Worm (Caenorhabditis elegans) whole organism, L4 larva: Measurements from ENCODE around the gene C25F9.5.

Source experiments
- D1046.2 ChIP-seq: fragments of 200-800 bp; sonication (Bioruptor generic); IDR thresholded peaks from 2 replicates; pipeline ENCODE4 v1.3.6; 2022; ENCODE audit warnings: missing genetic modification characterization, missing compliant biosample characterization
- F10B5.3 ChIP-seq: sonication (generic microtip); optimal IDR thresholded peaks from 2 replicates; lab custom pipeline; 2016; ENCODE audit warnings: mild to moderate bottlenecking, missing genetic modification characterization, missing compliant biosample characterization
- R02D3.7 ChIP-seq: fragments of 150-350 bp; sonication (generic microtip); optimal IDR thresholded peaks from 3 replicates; lab custom pipeline; 2014; ENCODE audit warnings: missing biosample characterization, missing genetic modification characterization
- T26A8.4 ChIP-seq: fragments of 200-800 bp; sonication (Bioruptor generic); IDR thresholded peaks from 2 replicates; pipeline ENCODE4 v1.3.6; 2022; ENCODE audit warnings: missing genetic modification characterization, missing compliant biosample characterization
- Y5F2A.4 ChIP-seq: fragments of 200-800 bp; sonication (Bioruptor generic); optimal IDR thresholded peaks from 2 replicates; lab custom pipeline; 2018; ENCODE audit warnings: mild to moderate bottlenecking, missing genetic modification characterization, missing compliant biosample characterization
- Y75B8A.6 ChIP-seq: fragments of 200-800 bp; sonication (Bioruptor generic); IDR thresholded peaks from 2 replicates; pipeline ENCODE4 v1.3.6; 2022; ENCODE audit warnings: missing genetic modification reagents, missing genetic modification characterization, missing compliant biosample characterization
- aha-1 ChIP-seq: fragments of 150-350 bp; peaks from one replicate; lab custom pipeline; 2014; ENCODE audit warnings: missing biosample characterization, missing genetic modification characterization
- aly-2 ChIP-seq: sonication (generic microtip); optimal IDR thresholded peaks from 2 replicates; lab custom pipeline; 2018; ENCODE audit warnings: missing biosample characterization, missing genetic modification characterization
- ama-1 ChIP-seq: fragments of 150-350 bp; optimal IDR thresholded peaks from 2 replicates; lab custom pipeline; 2014; ENCODE audit warnings: inconsistent platforms, mixed read lengths
- attf-4 ChIP-seq: sonication (generic microtip); optimal IDR thresholded peaks from 3 replicates; lab custom pipeline; 2017; ENCODE audit warnings: missing biosample characterization, missing genetic modification characterization
- ceh-28 ChIP-seq: fragments of 150-350 bp; optimal IDR thresholded peaks from 2 replicates; lab custom pipeline; 2014; ENCODE audit warnings: missing biosample characterization, missing genetic modification reagents, missing genetic modification characterization
- ceh-32 ChIP-seq: sonication (generic microtip); optimal IDR thresholded peaks from 2 replicates; lab custom pipeline; 2016; ENCODE audit warnings: mild to moderate bottlenecking, missing genetic modification characterization, missing compliant biosample characterization; ENCODE audit not compliant: poor library complexity
- ceh-62 ChIP-seq: sonication (generic microtip); optimal IDR thresholded peaks from 2 replicates; lab custom pipeline; 2017; ENCODE audit warnings: missing biosample characterization, missing genetic modification characterization
- ctbp-1 ChIP-seq: fragments of 200-800 bp; sonication (Bioruptor generic); IDR thresholded peaks from 2 replicates; pipeline ENCODE4 v1.3.6; 2022; ENCODE audit warnings: missing genetic modification reagents, missing genetic modification characterization, missing compliant biosample characterization
- daf-12 ChIP-seq: fragments of 150-350 bp; optimal IDR thresholded peaks from 2 replicates; lab custom pipeline; 2014; ENCODE audit warnings: missing biosample characterization, missing genetic modification reagents, missing genetic modification characterization
- daf-16 ChIP-seq, 3 experiments: sonication (generic microtip); optimal IDR thresholded peaks; 2 replicates each; lab custom pipeline; 2016 to 2017; ENCODE audit warnings: missing genetic modification characterization in 3 of 3, missing genetic modification reagents in 3 of 3, mild to moderate bottlenecking in 2 of 3, missing compliant biosample characterization in 2 of 3, missing biosample characterization in 1 of 3, moderate library complexity in 1 of 3
- daf-8 ChIP-seq: fragments of 200-800 bp; sonication (Bioruptor generic); IDR thresholded peaks from 2 replicates; pipeline ENCODE4 v1.3.6; 2022; ENCODE audit warnings: missing genetic modification characterization, missing compliant biosample characterization
- dmd-6 ChIP-seq: fragments of 200-800 bp; sonication (Bioruptor generic); IDR thresholded peaks from 2 replicates; pipeline ENCODE4 v1.3.6; 2022; ENCODE audit warnings: missing genetic modification reagents, missing genetic modification characterization, missing compliant biosample characterization
- dmd-8 ChIP-seq: fragments of 200-800 bp; sonication (Bioruptor generic); IDR thresholded peaks from 2 replicates; pipeline ENCODE4 v1.3.6; 2022; ENCODE audit warnings: missing genetic modification characterization, missing compliant biosample characterization
- dpl-1 ChIP-seq: fragments of 150-350 bp; optimal IDR thresholded peaks from 2 replicates; lab custom pipeline; 2014; ENCODE audit warnings: missing biosample characterization, missing genetic modification reagents, missing genetic modification characterization
- duxl-1 ChIP-seq: sonication (generic microtip); optimal IDR thresholded peaks from 2 replicates; lab custom pipeline; 2016; ENCODE audit warnings: mild to moderate bottlenecking, missing genetic modification characterization, moderate library complexity, missing compliant biosample characterization; ENCODE audit not compliant: poor library complexity
- dve-1 ChIP-seq: sonication (generic microtip); optimal IDR thresholded peaks from 2 replicates; lab custom pipeline; 2017; ENCODE audit warnings: antibody characterized with exemption, mild to moderate bottlenecking, missing genetic modification characterization, missing compliant biosample characterization; ENCODE audit not compliant: insufficient read depth
- gei-8 ChIP-seq: fragments of 200-800 bp; sonication (Bioruptor generic); optimal IDR thresholded peaks from 2 replicates; lab custom pipeline; 2018; ENCODE audit warnings: mild to moderate bottlenecking, missing genetic modification characterization, missing compliant biosample characterization
- hif-1 ChIP-seq, 2 experiments: sonication (generic microtip); optimal IDR thresholded peaks; 2 replicates each; lab custom pipeline; 2016 to 2017; ENCODE audit warnings: missing compliant biosample characterization in 2 of 2, missing genetic modification characterization in 2 of 2, missing genetic modification reagents in 2 of 2, missing genotype in 2 of 2, mild to moderate bottlenecking in 1 of 2
- hlh-11 ChIP-seq: fragments of 200-800 bp; sonication (Bioruptor generic); optimal IDR thresholded peaks from 2 replicates; lab custom pipeline; 2018; ENCODE audit warnings: mild to moderate bottlenecking, missing genetic modification characterization, missing compliant biosample characterization
- hlh-30 ChIP-seq: sonication (generic microtip); optimal IDR thresholded peaks from 2 replicates; lab custom pipeline; 2017; ENCODE audit warnings: antibody characterized with exemption, mild to moderate bottlenecking, missing genetic modification characterization, missing compliant biosample characterization; ENCODE audit not compliant: insufficient read depth
- lin-13 ChIP-seq: fragments of 150-350 bp; optimal IDR thresholded peaks from 2 replicates; lab custom pipeline; 2014; ENCODE audit warnings: missing biosample characterization, missing genetic modification reagents, missing genetic modification characterization
- lin-29 ChIP-seq: fragments of 200-800 bp; sonication (Bioruptor generic); IDR thresholded peaks from 2 replicates; pipeline ENCODE4 v1.3.6; 2022; ENCODE audit warnings: missing genetic modification reagents, missing genetic modification characterization, missing compliant biosample characterization
- lin-38 ChIP-seq: fragments of 200-800 bp; sonication (Bioruptor generic); IDR thresholded peaks from 2 replicates; pipeline ENCODE4 v1.3.6; 2022; ENCODE audit warnings: missing genetic modification reagents, missing genetic modification characterization, missing compliant biosample characterization
- lin-39 ChIP-seq: fragments of 150-350 bp; optimal IDR thresholded peaks from 2 replicates; lab custom pipeline; 2014; ENCODE audit warnings: missing biosample characterization, missing genetic modification reagents, missing genetic modification characterization
- lsy-2 ChIP-seq, 2 experiments: fragments of 150-350 bp in 1 of 2; sonication (generic microtip) in 1 of 2; optimal IDR thresholded peaks; 2 replicates each; lab custom pipeline; 2014 to 2017; ENCODE audit warnings: missing biosample characterization in 2 of 2, missing genetic modification characterization in 2 of 2
- madf-9 ChIP-seq: fragments of 200-800 bp; sonication (Bioruptor generic); conservative IDR thresholded peaks from 2 replicates; pipeline ENCODE4 v1.3.6; 2022; ENCODE audit warnings: missing genetic modification reagents, missing genetic modification characterization, missing compliant biosample characterization
- mdt-29 ChIP-seq: fragments of 200-800 bp; sonication (Bioruptor generic); IDR thresholded peaks from 2 replicates; pipeline ENCODE4 v1.3.6; 2022; ENCODE audit warnings: missing genetic modification reagents, missing genetic modification characterization, missing compliant biosample characterization
- nhr-102 ChIP-seq: sonication (generic microtip); optimal IDR thresholded peaks from 2 replicates; lab custom pipeline; 2016; ENCODE audit warnings: mild to moderate bottlenecking, missing genetic modification characterization, moderate library complexity, missing compliant biosample characterization
- nhr-11 ChIP-seq: fragments of 150-350 bp; optimal IDR thresholded peaks from 2 replicates; lab custom pipeline; 2014; ENCODE audit warnings: missing biosample characterization, missing genetic modification characterization
- nhr-237 ChIP-seq: sonication (generic microtip); optimal IDR thresholded peaks from 2 replicates; lab custom pipeline; 2017; ENCODE audit warnings: missing biosample characterization, missing genetic modification characterization
- nhr-25 ChIP-seq: sonication (generic microtip); optimal IDR thresholded peaks from 2 replicates; lab custom pipeline; 2017; ENCODE audit warnings: missing genetic modification characterization, mild to moderate bottlenecking, missing compliant biosample characterization, antibody characterized with exemption, moderate library complexity, borderline replicate concordance; ENCODE audit not compliant: insufficient read depth
- nhr-28 ChIP-seq: fragments of 150-350 bp; optimal IDR thresholded peaks from 2 replicates; lab custom pipeline; 2014; ENCODE audit warnings: missing biosample characterization, missing genetic modification characterization
- nhr-6 ChIP-seq: fragments of 150-350 bp; optimal IDR thresholded peaks from 2 replicates; lab custom pipeline; 2014; ENCODE audit warnings: missing biosample characterization, missing genetic modification characterization
- pqm-1 ChIP-seq: sonication (generic microtip); optimal IDR thresholded peaks from 2 replicates; lab custom pipeline; 2017; ENCODE audit warnings: missing biosample characterization, missing genetic modification characterization
- saeg-2 ChIP-seq: fragments of 200-800 bp; sonication (Bioruptor generic); IDR thresholded peaks from 2 replicates; pipeline ENCODE4 v1.3.6; 2022; ENCODE audit warnings: missing genetic modification reagents, missing genetic modification characterization, missing compliant biosample characterization
- set-16 ChIP-seq: fragments of 200-800 bp; sonication (Bioruptor generic); IDR thresholded peaks from 2 replicates; pipeline ENCODE4 v1.3.6; 2022; ENCODE audit warnings: missing genetic modification reagents, missing genetic modification characterization, missing compliant biosample characterization
- snpc-1.2 ChIP-seq: fragments of 200-800 bp; sonication (Bioruptor generic); IDR thresholded peaks from 2 replicates; pipeline ENCODE4 v1.3.6; 2022; ENCODE audit warnings: missing genetic modification reagents, missing genetic modification characterization, missing compliant biosample characterization
- spr-3 ChIP-seq: fragments of 200-800 bp; sonication (Bioruptor generic); optimal IDR thresholded peaks from 2 replicates; lab custom pipeline; 2018; ENCODE audit warnings: mild to moderate bottlenecking, missing genetic modification characterization, missing compliant biosample characterization
- tag-97 ChIP-seq: fragments of 200-800 bp; sonication (Bioruptor generic); IDR thresholded peaks from 2 replicates; pipeline ENCODE4 v1.3.6; 2022; ENCODE audit warnings: missing genetic modification characterization, missing compliant biosample characterization
- unc-39 ChIP-seq: sonication (generic microtip); optimal IDR thresholded peaks from 2 replicates; lab custom pipeline; 2017; ENCODE audit warnings: missing biosample characterization, missing genetic modification characterization
- unc-62 ChIP-seq, 3 experiments: fragments of 150-350 bp in 1 of 3; sonication (generic microtip); optimal IDR thresholded peaks in 2 of 3; peaks in 1 of 3; 1 replicate in 1 of 3; 2 replicates in 2 of 3; lab custom pipeline; 2014 to 2017; ENCODE audit warnings: missing biosample characterization in 3 of 3, missing genetic modification characterization in 3 of 3, missing genetic modification reagents in 3 of 3, missing genotype in 1 of 3
- zag-1 ChIP-seq: fragments of 150-350 bp; optimal IDR thresholded peaks from 2 replicates; lab custom pipeline; 2014; ENCODE audit warnings: missing biosample characterization, missing genetic modification characterization
- zfp-2 ChIP-seq: sonication (generic microtip); optimal IDR thresholded peaks from 2 replicates; lab custom pipeline; 2016; ENCODE audit warnings: mild to moderate bottlenecking, missing genetic modification characterization, missing compliant biosample characterization
- zfp-3 ChIP-seq: fragments of 200-800 bp; sonication (Bioruptor generic); conservative IDR thresholded peaks from 2 replicates; pipeline ENCODE4 v1.3.6; 2022; ENCODE audit warnings: missing genetic modification reagents, missing genetic modification characterization, missing compliant biosample characterization
- zip-2 ChIP-seq: fragments of 150-350 bp; optimal IDR thresholded peaks from 2 replicates; lab custom pipeline; 2014; ENCODE audit warnings: missing biosample characterization, missing genetic modification characterization

Gene C25F9.5

DNA sequence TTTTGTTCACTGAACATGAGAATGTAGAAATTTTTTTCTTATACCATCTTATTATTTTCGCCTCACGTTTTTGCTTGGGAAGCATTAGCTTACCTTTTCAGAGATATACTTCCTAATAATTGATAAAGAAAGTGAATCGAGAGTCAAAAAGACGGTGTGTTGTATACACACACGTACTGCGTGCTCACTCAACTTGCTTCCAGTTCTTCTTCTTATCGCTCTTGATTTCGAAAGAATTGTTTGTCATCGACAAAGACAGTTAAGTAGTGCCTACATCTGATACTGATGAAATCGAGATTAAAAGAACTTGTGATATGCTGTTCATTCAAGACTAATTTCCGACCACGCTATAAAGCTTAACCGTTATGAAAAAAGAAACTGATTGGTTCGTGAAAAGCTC, at the start of gene C25F9.5:
C25F9.5 (minus strand) TSS at position 195 of the 400 bp plus-strand sequence.
- TF ChIP-seq attf-4 (tag; lab: Kevin White, UChicago) (no peak), nhr-11 (tag; lab: Kevin White, UChicago) (no peak), set-16 (GFP tag; lab: Robert Waterston, UW) (no peak), aha-1 (tag; lab: Kevin White, UChicago) (no peak), ceh-32 (tag; lab: Kevin White, UChicago) (no peak), R02D3.7 (tag; lab: Kevin White, UChicago) (no peak), dmd-6 (GFP tag; lab: Robert Waterston, UW) (peak; percentile 53; the same call in 1 of the 2 replicates), dmd-8 (GFP tag; lab: Robert Waterston, UW) (no peak), madf-9 (GFP tag; lab: Robert Waterston, UW) (no peak), mdt-29 (GFP tag; lab: Robert Waterston, UW) (no peak), ama-1 (lab: Kevin White, UChicago) (no peak), nhr-25 (no peak), zip-2 (tag; lab: Kevin White, UChicago) (no peak), ctbp-1 (GFP tag; lab: Robert Waterston, UW) (no peak), daf-12 (tag; lab: Kevin White, UChicago) (no peak), hif-1 (tag; optimal IDR thresholded peaks at IDR 0.05; lab: Kevin White, UChicago) (no peak), D1046.2 (GFP tag; lab: Robert Waterston, UW) (no peak), nhr-237 (tag; lab: Kevin White, UChicago) (no peak), zfp-3 (GFP tag; lab: Robert Waterston, UW) (no peak), hlh-11 (tag; lab: Kevin White, UChicago) (peak; percentile 48), F10B5.3 (tag; lab: Kevin White, UChicago) (no peak), hlh-30 (no peak), nhr-28 (tag; lab: Kevin White, UChicago) (peak; percentile 47), unc-39 (tag; lab: Kevin White, UChicago) (no peak), nhr-102 (tag; lab: Kevin White, UChicago) (no peak), nhr-6 (tag; lab: Kevin White, UChicago) (no peak), daf-16 (GFP tag; optimal IDR thresholded peaks at IDR 0.05; lab: Kevin White, UChicago) (no peak), daf-16 (tag; optimal IDR thresholded peaks at IDR 0.05; lab: Kevin White, UChicago) (peak; percentile 66), zfp-2 (tag; lab: Kevin White, UChicago) (no peak), ceh-28 (tag; lab: Kevin White, UChicago) (no peak), Y5F2A.4 (GFP tag; lab: Kevin White, UChicago) (no peak), lin-29 (no peak), zag-1 (tag; lab: Kevin White, UChicago) (no peak), lin-38 (GFP tag; lab: Robert Waterston, UW) (no peak), lsy-2 (tag; optimal IDR thresholded peaks at IDR 0.05; lab: Kevin White, UChicago) (no peak), ceh-62 (tag; lab: Kevin White, UChicago) (no peak), aly-2 (tag; lab: Kevin White, UChicago) (no peak), dve-1 (peak; percentile 56), saeg-2 (no peak), dpl-1 (GFP tag; lab: Kevin White, UChicago) (no peak), daf-8 (GFP tag; lab: Robert Waterston, UW) (no peak), duxl-1 (peak; percentile 12), Y75B8A.6 (GFP tag; lab: Robert Waterston, UW) (no peak), tag-97 (GFP tag; lab: Robert Waterston, UW) (no peak), lin-39 (tag; lab: Kevin White, UChicago) (no peak), unc-62 (GFP tag; optimal IDR thresholded peaks at IDR 0.05 in 1 of 2; lab: Kevin White, UChicago) (no peak), unc-62 (tag; optimal IDR thresholded peaks at IDR 0.05; lab: Kevin White, UChicago) (no peak), T26A8.4 (GFP tag; lab: Robert Waterston, UW) (no peak), gei-8 (GFP tag; lab: Kevin White, UChicago) (no peak), lin-13 (GFP tag; lab: Kevin White, UChicago) (no peak), spr-3 (GFP tag; lab: Kevin White, UChicago) (no peak), snpc-1.2 (GFP tag; lab: Robert Waterston, UW) (no peak), pqm-1 (tag; lab: Kevin White, UChicago) (peak; percentile 87)
